Worm (Caenorhabditis elegans) whole organism, L3 larva: ENCODE results near the gene T16H12.13.

Source experiments
- R02D3.7 ChIP-seq: fragments of 150-350 bp; optimal IDR thresholded peaks from 2 replicates; lab custom pipeline; 2014; ENCODE audit warnings: missing biosample characterization, missing genetic modification characterization
- ZK546.5 ChIP-seq: sonication (generic microtip); optimal IDR thresholded peaks from 2 replicates; lab custom pipeline; 2017; ENCODE audit warnings: missing biosample characterization, missing genetic modification characterization
- aly-2 ChIP-seq: fragments of 150-350 bp; optimal IDR thresholded peaks from 2 replicates; lab custom pipeline; 2014; ENCODE audit warnings: missing biosample characterization, missing genetic modification characterization
- ama-1 ChIP-seq: fragments of 150-350 bp; optimal IDR thresholded peaks from 2 replicates; lab custom pipeline; 2018
- ceh-16 ChIP-seq: sonication (generic microtip); optimal IDR thresholded peaks from 2 replicates; lab custom pipeline; 2017; ENCODE audit warnings: missing biosample characterization, missing genetic modification characterization
- ceh-28 ChIP-seq: fragments of 150-350 bp; optimal IDR thresholded peaks from 2 replicates; lab custom pipeline; 2014; ENCODE audit warnings: missing biosample characterization, missing genetic modification reagents, missing genetic modification characterization
- ceh-9 ChIP-seq: sonication (generic microtip); optimal IDR thresholded peaks from 2 replicates; lab custom pipeline; 2018; ENCODE audit warnings: missing biosample characterization, missing genetic modification characterization
- egl-27 ChIP-seq: sonication (generic microtip); optimal IDR thresholded peaks from 4 replicates; lab custom pipeline; 2017; ENCODE audit warnings: missing biosample characterization, missing genetic modification reagents, missing genetic modification characterization
- elt-1 ChIP-seq: fragments of 150-350 bp; optimal IDR thresholded peaks from 2 replicates; lab custom pipeline; 2014; ENCODE audit warnings: missing biosample characterization, missing genetic modification characterization
- elt-2 ChIP-seq: sonication (generic microtip); optimal IDR thresholded peaks from 2 replicates; lab custom pipeline; 2016; ENCODE audit warnings: missing genetic modification reagents, mild to moderate bottlenecking, missing genetic modification characterization, missing compliant biosample characterization
- elt-3 ChIP-seq, 3 experiments: fragments of 150-350 bp in 1 of 3; sonication (generic microtip) in 2 of 3; optimal IDR thresholded peaks; 2 replicates in 2 of 3; 4 replicates in 1 of 3; lab custom pipeline; 2014 to 2017; ENCODE audit warnings: missing biosample characterization in 3 of 3, missing genetic modification characterization in 3 of 3
- fkh-10 ChIP-seq: sonication (generic microtip); optimal IDR thresholded peaks from 2 replicates; lab custom pipeline; 2017; ENCODE audit warnings: missing biosample characterization, missing genetic modification reagents, missing genetic modification characterization
- fkh-2 ChIP-seq: fragments of 150-350 bp; optimal IDR thresholded peaks from 2 replicates; lab custom pipeline; 2014; ENCODE audit warnings: missing biosample characterization, missing genetic modification reagents, missing genetic modification characterization
- fos-1 ChIP-seq: fragments of 150-350 bp; optimal IDR thresholded peaks from 2 replicates; lab custom pipeline; 2014; ENCODE audit warnings: missing biosample characterization, missing genetic modification characterization
- hmg-11 ChIP-seq: sonication (generic microtip); optimal IDR thresholded peaks from 2 replicates; lab custom pipeline; 2016; ENCODE audit warnings: missing genetic modification characterization, missing compliant biosample characterization
- lin-15B ChIP-seq: fragments of 150-350 bp; optimal IDR thresholded peaks from 2 replicates; lab custom pipeline; 2014; ENCODE audit warnings: missing biosample characterization, missing genetic modification characterization
- lin-39 ChIP-seq: fragments of 150-350 bp; optimal IDR thresholded peaks from 2 replicates; lab custom pipeline; 2018; ENCODE audit warnings: missing biosample characterization, missing genetic modification reagents, missing genetic modification characterization
- lsy-12 ChIP-seq: sonication (generic microtip); optimal IDR thresholded peaks from 2 replicates; lab custom pipeline; 2016; ENCODE audit warnings: mild to moderate bottlenecking, missing genetic modification characterization, missing compliant biosample characterization
- mdl-1 ChIP-seq: fragments of 150-350 bp; optimal IDR thresholded peaks from 2 replicates; lab custom pipeline; 2014; ENCODE audit warnings: missing biosample characterization, missing genetic modification characterization
- nfya-1 ChIP-seq: sonication (generic microtip); optimal IDR thresholded peaks from 2 replicates; lab custom pipeline; 2017; ENCODE audit warnings: missing genetic modification characterization, mild to moderate bottlenecking, missing compliant biosample characterization, antibody characterized with exemption, moderate library complexity; ENCODE audit not compliant: insufficient read depth
- nhr-12 ChIP-seq: fragments of 150-350 bp; optimal IDR thresholded peaks from 2 replicates; lab custom pipeline; 2014; ENCODE audit warnings: missing biosample characterization, missing genetic modification characterization
- nhr-237 ChIP-seq: fragments of 150-350 bp; optimal IDR thresholded peaks from 2 replicates; lab custom pipeline; 2014; ENCODE audit warnings: missing biosample characterization, missing genetic modification characterization
- nhr-25 ChIP-seq: sonication (generic microtip); optimal IDR thresholded peaks from 2 replicates; lab custom pipeline; 2017; ENCODE audit warnings: missing biosample characterization, missing genetic modification characterization
- nhr-28 ChIP-seq: fragments of 150-350 bp; optimal IDR thresholded peaks from 2 replicates; lab custom pipeline; 2014; ENCODE audit warnings: missing biosample characterization, missing genetic modification characterization
- nhr-43 ChIP-seq: sonication (generic microtip); optimal IDR thresholded peaks from 2 replicates; lab custom pipeline; 2016; ENCODE audit warnings: mild to moderate bottlenecking, missing genetic modification characterization, missing compliant biosample characterization; ENCODE audit not compliant: poor library complexity, severe bottlenecking
- nhr-67 ChIP-seq: fragments of 150-350 bp; optimal IDR thresholded peaks from 2 replicates; lab custom pipeline; 2014; ENCODE audit warnings: missing biosample characterization, missing genetic modification characterization
- nhr-77 ChIP-seq: fragments of 150-350 bp; optimal IDR thresholded peaks from 2 replicates; lab custom pipeline; 2014; ENCODE audit warnings: missing biosample characterization, missing genetic modification characterization
- skn-1 ChIP-seq: fragments of 150-350 bp; optimal IDR thresholded peaks from 2 replicates; lab custom pipeline; 2014; ENCODE audit warnings: missing biosample characterization, missing genetic modification characterization
- tbx-2 ChIP-seq: sonication (generic microtip); optimal IDR thresholded peaks from 2 replicates; lab custom pipeline; 2016; ENCODE audit warnings: mild to moderate bottlenecking, missing genetic modification characterization, missing compliant biosample characterization
- unc-39 ChIP-seq: sonication (generic microtip); optimal IDR thresholded peaks from 4 replicates; lab custom pipeline; 2017; ENCODE audit warnings: missing biosample characterization, missing genetic modification characterization
- unc-62 ChIP-seq: fragments of 150-350 bp; sonication (generic microtip); optimal IDR thresholded peaks from 4 replicates; lab custom pipeline; 2014; ENCODE audit warnings: missing biosample characterization, missing genetic modification reagents, missing genetic modification characterization
- ztf-11 ChIP-seq: fragments of 150-350 bp; optimal IDR thresholded peaks from 2 replicates; lab custom pipeline; 2014; ENCODE audit warnings: missing biosample characterization, missing genetic modification characterization
- ztf-4 ChIP-seq: fragments of 150-350 bp; optimal IDR thresholded peaks from 2 replicates; lab custom pipeline; 2014; ENCODE audit warnings: missing biosample characterization, missing genetic modification characterization

T16H12.13 gene

DNA sequence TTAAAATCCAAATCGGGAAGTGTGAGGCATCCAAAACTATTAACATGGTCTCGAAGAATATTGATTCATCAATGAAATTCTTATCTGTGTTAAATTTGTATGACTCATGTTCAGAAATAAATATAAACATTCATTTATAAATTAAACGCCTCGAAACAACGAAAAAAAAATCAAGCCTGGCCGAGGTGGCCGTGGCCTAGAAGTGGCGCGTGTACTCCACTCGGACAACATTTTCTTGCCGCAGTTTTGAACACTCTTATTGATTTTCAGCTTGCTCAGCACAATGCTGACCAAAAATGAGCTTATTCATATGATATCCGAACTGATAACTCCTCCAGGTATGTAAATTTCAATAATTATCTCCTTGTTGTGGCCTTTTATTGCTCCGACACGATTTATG lies 21.1 kb upstream of the T16H12.13 start, which contains the start of gene ekl-6 (continued):
- TF ChIP-seq skn-1 (no peak), nhr-25 (tag; lab: Kevin White, UChicago) (no peak)

DNA sequence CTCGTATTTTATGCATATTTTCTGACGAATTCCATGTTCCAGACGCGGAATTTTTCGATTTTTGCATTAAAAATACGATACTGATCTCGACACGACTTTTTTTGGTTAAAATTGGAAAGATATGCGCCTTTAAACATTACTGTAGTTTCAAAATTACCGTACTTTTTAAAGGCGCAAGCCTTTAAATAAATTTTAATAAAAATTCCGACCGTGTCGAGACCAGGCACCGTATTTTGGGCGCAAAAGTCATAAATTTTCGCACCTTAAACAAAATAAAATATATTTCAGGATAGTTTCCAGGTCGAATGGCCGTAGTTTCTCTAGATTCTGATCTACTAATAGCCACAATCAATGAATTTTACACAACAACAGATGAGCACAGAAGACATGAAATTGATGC lies 15.9 kb upstream of the T16H12.13 start, which contains the start of gene T16G12.6:
TSS of gene T16G12.6 (plus strand) at position 301 of the 400 bp plus-strand sequence.
- TF ChIP-seq nhr-28 (tag; lab: Kevin White, UChicago): no peak
- no peak for TF ChIP-seq nhr-77 (tag; lab: Kevin White, UChicago)
- TF ChIP-seq aly-2 (tag; lab: Kevin White, UChicago): no peak
- no peak for TF ChIP-seq ztf-4 (tag; lab: Kevin White, UChicago)
- TF ChIP-seq elt-2 (tag; lab: Kevin White, UChicago): no peak
- TF ChIP-seq hmg-11 (tag; lab: Kevin White, UChicago): no peak
- TF ChIP-seq unc-39 (tag; lab: Kevin White, UChicago): no peak
- no peak for TF ChIP-seq lin-39 (tag; lab: Kevin White, UChicago)

DNA sequence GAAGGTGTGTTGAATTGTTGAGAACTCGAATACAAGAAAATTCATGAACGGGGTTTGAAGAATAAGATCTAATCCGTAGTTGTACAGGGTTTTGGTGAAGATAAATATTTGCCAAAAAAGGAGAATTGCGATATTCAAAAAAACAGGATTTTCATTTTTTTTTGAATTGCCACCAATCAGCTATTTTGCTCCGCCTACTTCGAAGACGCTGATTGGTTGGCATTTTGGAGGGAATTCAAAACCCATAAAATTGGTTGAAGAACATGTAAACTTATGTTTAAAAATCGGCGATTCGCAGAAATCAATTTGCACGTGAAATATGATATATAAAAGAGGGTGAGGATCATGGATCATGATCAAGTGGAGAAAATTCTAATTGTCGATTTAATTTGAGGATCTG lies 9.2 kb upstream of the T16H12.13 start:
- TF ChIP-seq unc-62 (GFP tag; lab: Kevin White, UChicago) (no peak), nfya-1 (tag; lab: Kevin White, UChicago) (peak; percentile 92), nhr-12 (tag; lab: Kevin White, UChicago) (no peak), ceh-16 (tag; lab: Kevin White, UChicago) (no peak)

DNA sequence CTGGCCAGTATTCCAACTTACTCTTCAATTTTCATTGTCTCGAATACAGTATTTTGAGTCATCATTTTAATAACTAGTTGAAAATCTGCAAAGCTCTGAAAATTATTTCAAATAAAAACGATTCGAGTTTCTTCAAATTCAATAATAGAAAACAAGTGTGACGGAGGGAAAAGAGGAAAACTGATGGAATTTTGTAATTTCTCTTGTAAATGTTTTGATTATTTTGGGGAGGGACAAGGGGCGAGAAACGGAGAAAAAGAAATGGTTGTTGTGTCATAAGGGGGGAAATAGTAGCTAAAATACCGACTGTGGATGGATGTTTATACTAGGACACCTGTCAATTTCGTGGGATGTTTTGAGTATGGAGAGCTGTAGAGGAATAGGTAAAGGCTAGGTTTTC lies 7.1 kb upstream of the T16H12.13 start, which contains the start of gene T16G12.9:
TSS of gene T16G12.9 (minus strand) at position 101 of the 400 bp plus-strand sequence.
- TF ChIP-seq tbx-2 (tag; lab: Kevin White, UChicago) (no peak), mdl-1 (tag; lab: Kevin White, UChicago) (no peak), lin-39 (tag; lab: Kevin White, UChicago) (no peak), nhr-67 (tag; lab: Kevin White, UChicago) (no peak), unc-39 (tag; lab: Kevin White, UChicago) (no peak), ceh-9 (no peak), nhr-237 (tag; lab: Kevin White, UChicago) (no peak), nfya-1 (tag; lab: Kevin White, UChicago) (no peak)

DNA sequence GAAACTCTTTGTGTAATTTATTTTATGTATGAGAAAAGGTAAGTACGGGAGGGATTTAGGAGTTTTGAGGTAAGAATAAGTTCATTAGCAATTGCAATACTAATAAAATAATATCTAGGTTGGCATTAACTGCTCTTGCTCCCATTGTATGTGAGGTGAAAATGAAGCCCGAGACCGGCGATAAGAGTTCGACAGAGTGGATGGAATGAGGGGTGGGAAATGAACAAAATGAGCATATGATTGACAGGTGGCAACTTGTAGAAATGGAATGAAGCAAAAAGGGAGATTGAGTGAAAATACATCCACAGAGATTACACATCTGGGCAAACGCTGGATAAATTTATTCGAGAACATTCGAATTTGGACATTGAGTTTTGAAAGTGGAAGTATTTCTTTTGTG lies 6.4 kb upstream of the T16H12.13 start:
- TF ChIP-seq fkh-2 (tag; lab: Kevin White, UChicago) (no peak), R02D3.7 (tag; lab: Kevin White, UChicago) (no peak), ama-1 (lab: Kevin White, UChicago) (no peak), nhr-12 (tag; lab: Kevin White, UChicago) (no peak), lin-39 (tag; lab: Kevin White, UChicago) (no peak), ZK546.5 (tag; lab: Kevin White, UChicago) (no peak)

DNA sequence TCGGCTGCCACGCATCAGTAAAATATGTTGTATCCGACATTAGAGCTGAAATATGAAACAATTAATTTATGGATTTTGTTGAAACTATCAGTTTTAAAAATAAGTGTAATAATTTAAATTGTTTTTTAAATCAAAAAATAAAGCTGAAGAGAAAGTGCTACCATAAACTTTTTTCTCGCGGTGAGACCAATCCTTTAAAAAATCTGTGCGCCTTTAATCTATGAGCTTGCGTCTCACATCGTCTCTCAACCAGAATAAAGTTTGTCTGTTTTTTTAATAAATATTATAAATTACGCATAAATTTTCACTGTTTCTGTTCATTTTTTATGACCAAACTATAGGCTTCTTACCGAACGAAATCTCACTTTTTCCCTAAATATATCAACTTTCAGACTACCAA lies 2.0 kb upstream of the T16H12.13 start, which contains the start of gene T16H12.3:
TSS of gene T16H12.3 (minus strand) at position 51 of the 400 bp plus-strand sequence.
- no peak for TF ChIP-seq tbx-2 (tag; lab: Kevin White, UChicago)
- TF ChIP-seq ceh-16 (tag; lab: Kevin White, UChicago): no peak
- no peak for TF ChIP-seq nhr-237 (tag; lab: Kevin White, UChicago)
- TF ChIP-seq unc-39 (tag; lab: Kevin White, UChicago): no peak
- no peak for TF ChIP-seq ZK546.5 (tag; lab: Kevin White, UChicago)
- TF ChIP-seq nhr-43: no peak
- no peak for TF ChIP-seq ceh-28 (tag; lab: Kevin White, UChicago)
- TF ChIP-seq fos-1 (tag; lab: Kevin White, UChicago): no peak
- no peak for TF ChIP-seq elt-1 (tag; lab: Kevin White, UChicago)
- TF ChIP-seq fkh-10 (GFP tag; lab: Kevin White, UChicago): no peak
- no peak for TF ChIP-seq lsy-12 (tag; lab: Kevin White, UChicago)
- TF ChIP-seq ztf-11 (tag; lab: Kevin White, UChicago): no peak
- no peak for TF ChIP-seq elt-3 (tag; optimal IDR thresholded peaks at IDR 0.05; lab: Kevin White, UChicago)
- no peak for TF ChIP-seq egl-27 (tag; lab: Kevin White, UChicago)
- no peak for TF ChIP-seq lin-15B (tag; lab: Kevin White, UChicago)
- TF ChIP-seq ama-1 (lab: Kevin White, UChicago): no peak
- no peak for TF ChIP-seq nhr-25 (tag; lab: Kevin White, UChicago)
- no peak for TF ChIP-seq elt-2 (tag; lab: Kevin White, UChicago)
